Fruit fly (Drosophila melanogaster): Measurements from ENCODE around the gene Wdr33.

DNA sequence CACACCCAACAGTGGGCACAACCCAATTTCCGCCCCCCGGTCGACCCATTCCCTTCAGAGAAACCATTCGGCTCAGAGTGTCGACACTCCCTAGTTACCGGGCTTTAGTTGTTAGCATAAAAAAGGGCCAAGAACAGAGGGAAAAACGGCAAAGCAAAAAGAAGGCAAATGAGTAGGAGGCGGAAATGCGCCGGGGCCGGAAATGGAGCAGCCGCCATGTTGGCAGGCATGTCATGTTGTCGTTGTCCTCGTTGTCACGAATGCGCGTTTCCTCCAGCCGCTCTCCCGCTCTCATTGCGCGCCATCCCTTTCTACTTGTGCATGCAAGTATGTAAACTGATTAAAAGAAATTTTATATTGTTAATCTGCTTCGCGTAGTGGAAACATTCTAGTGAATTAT, 35.9 kb downstream of the Wdr33 start:
- TF ChIP-seq CG8478 (optimal IDR thresholded peaks at IDR 0.05) = no peak
- no peak for TF ChIP-seq CTCF (optimal IDR thresholded peaks at IDR 0.05)

Measured in S2 (cell line).